Worm (Caenorhabditis elegans): Measurements from ENCODE around the gene Y97E10AR.2.

- TF ChIP-seq fos-1 (tag; optimal IDR thresholded peaks at IDR 0.05) (no peak), ceh-88 (GFP tag; IDR thresholded peaks at IDR 0.05) (no peak), nhr-237 (tag; optimal IDR thresholded peaks at IDR 0.05) (no peak), snpc-4 (tag; optimal IDR thresholded peaks at IDR 0.05) (no peak), pqm-1 (tag; optimal IDR thresholded peaks at IDR 0.05) (no peak), fkh-10 (GFP tag; optimal IDR thresholded peaks at IDR 0.05) (no peak), sox-4 (tag; optimal IDR thresholded peaks at IDR 0.05) (no peak), irx-1 (tag; optimal IDR thresholded peaks at IDR 0.05) (no peak)
Observed at ce11 chrV:8007460-8008292, 11.7 kb downstream of the Y97E10AR.2 start, which contains the start of gene Y97E10AR.3.
